Worm (Caenorhabditis elegans) whole organism, L2 larva: ENCODE data around the gene F15D4.6.

Experiments
- C34F6.9 ChIP-seq: fragments of 150-350 bp; optimal IDR thresholded peaks from 2 replicates; lab custom pipeline; 2014; ENCODE audit warnings: missing biosample characterization, missing genetic modification characterization
- F13H6.1 ChIP-seq: sonication (generic microtip); optimal IDR thresholded peaks from 2 replicates; lab custom pipeline; 2016; ENCODE audit warnings: missing genetic modification characterization, missing compliant biosample characterization
- R02D3.7 ChIP-seq: fragments of 150-350 bp; optimal IDR thresholded peaks from 2 replicates; lab custom pipeline; 2014; ENCODE audit warnings: missing biosample characterization, missing genetic modification characterization
- Y55F3AM.14 ChIP-seq: fragments of 200-800 bp; sonication (Bioruptor generic); optimal IDR thresholded peaks from 2 replicates; lab custom pipeline; 2018; ENCODE audit warnings: mild to moderate bottlenecking, missing genetic modification characterization, missing compliant biosample characterization
- ama-1 ChIP-seq: fragments of 150-350 bp; optimal IDR thresholded peaks from 2 replicates; lab custom pipeline; 2018; ENCODE audit warnings: inconsistent platforms
- ceh-16 ChIP-seq: fragments of 150-350 bp; optimal IDR thresholded peaks from 2 replicates; lab custom pipeline; 2014; ENCODE audit warnings: missing biosample characterization, missing genetic modification characterization
- ceh-82 ChIP-seq: fragments of 150-350 bp; optimal IDR thresholded peaks from 2 replicates; lab custom pipeline; 2014; ENCODE audit warnings: missing biosample characterization, missing genetic modification characterization
- crh-2 ChIP-seq: sonication (generic microtip); optimal IDR thresholded peaks from 2 replicates; lab custom pipeline; 2017; ENCODE audit warnings: missing biosample characterization, missing genetic modification characterization
- dmd-4 ChIP-seq: sonication (generic microtip); optimal IDR thresholded peaks from 2 replicates; lab custom pipeline; 2017; ENCODE audit warnings: missing biosample characterization, missing genetic modification characterization
- elt-1 ChIP-seq: fragments of 150-350 bp; optimal IDR thresholded peaks from 2 replicates; lab custom pipeline; 2014; ENCODE audit warnings: missing biosample characterization, missing genetic modification characterization
- fos-1 ChIP-seq: fragments of 150-350 bp; optimal IDR thresholded peaks from 2 replicates; lab custom pipeline; 2014; ENCODE audit warnings: missing biosample characterization, missing genetic modification characterization
- lin-11 ChIP-seq: fragments of 150-350 bp; sonication (generic microtip); optimal IDR thresholded peaks from 2 replicates; lab custom pipeline; 2014; ENCODE audit warnings: missing biosample characterization, missing genetic modification characterization, inconsistent platforms, mixed read lengths
- lin-39 ChIP-seq: fragments of 150-350 bp; optimal IDR thresholded peaks from 2 replicates; lab custom pipeline; 2014; ENCODE audit warnings: missing biosample characterization, missing genetic modification reagents, missing genetic modification characterization
- lsy-2 ChIP-seq, 2 experiments: fragments of 150-350 bp in 1 of 2; sonication (generic microtip) in 1 of 2; optimal IDR thresholded peaks; 2 replicates each; lab custom pipeline; 2014 to 2017; ENCODE audit warnings: missing biosample characterization in 2 of 2, missing genetic modification characterization in 2 of 2
- mab-5 ChIP-seq: fragments of 150-350 bp; optimal IDR thresholded peaks from 2 replicates; lab custom pipeline; 2014; ENCODE audit warnings: missing biosample characterization, missing genetic modification characterization
- mdl-1 ChIP-seq, 2 experiments: fragments of 150-350 bp in 1 of 2; sonication (generic microtip) in 1 of 2; optimal IDR thresholded peaks; 2 replicates each; lab custom pipeline; 2017; ENCODE audit warnings: missing biosample characterization in 2 of 2, missing genetic modification characterization in 2 of 2
- nhr-10 ChIP-seq: sonication (generic microtip); optimal IDR thresholded peaks from 2 replicates; lab custom pipeline; 2017; ENCODE audit warnings: missing biosample characterization, missing genetic modification characterization
- nhr-11 ChIP-seq: fragments of 150-350 bp; optimal IDR thresholded peaks from 2 replicates; lab custom pipeline; 2014; ENCODE audit warnings: missing biosample characterization, missing genetic modification characterization
- nhr-12 ChIP-seq: fragments of 150-350 bp; optimal IDR thresholded peaks from 2 replicates; lab custom pipeline; 2014; ENCODE audit warnings: missing biosample characterization, missing genetic modification characterization
- nhr-129 ChIP-seq: fragments of 150-350 bp; optimal IDR thresholded peaks from 2 replicates; lab custom pipeline; 2014; ENCODE audit warnings: missing biosample characterization, missing genetic modification characterization
- nhr-21 ChIP-seq: fragments of 150-350 bp; optimal IDR thresholded peaks from 2 replicates; lab custom pipeline; 2014; ENCODE audit warnings: missing biosample characterization, missing genetic modification characterization
- nhr-237 ChIP-seq: fragments of 150-350 bp; optimal IDR thresholded peaks from 2 replicates; lab custom pipeline; 2014; ENCODE audit warnings: missing biosample characterization, missing genetic modification characterization
- nhr-25 ChIP-seq: fragments of 150-350 bp; sonication (generic microtip); optimal IDR thresholded peaks from 3 replicates; lab custom pipeline; 2014; ENCODE audit warnings: missing biosample characterization, missing genetic modification characterization
- nhr-6 ChIP-seq: fragments of 150-350 bp; optimal IDR thresholded peaks from 2 replicates; lab custom pipeline; 2014; ENCODE audit warnings: missing biosample characterization, missing genetic modification characterization
- peb-1 ChIP-seq: fragments of 150-350 bp; optimal IDR thresholded peaks from 2 replicates; lab custom pipeline; 2014; ENCODE audit warnings: missing biosample characterization, missing genetic modification characterization
- sma-3 ChIP-seq: sonication (generic microtip); optimal IDR thresholded peaks from 2 replicates; lab custom pipeline; 2016; ENCODE audit warnings: missing genetic modification reagents, missing genetic modification characterization, missing compliant biosample characterization
- sma-9 ChIP-seq, 2 experiments: fragments of 150-350 bp in 1 of 2; sonication (generic microtip) in 1 of 2; optimal IDR thresholded peaks; 2 replicates each; lab custom pipeline; 2014 to 2016; ENCODE audit warnings: missing genetic modification characterization in 2 of 2, mild to moderate bottlenecking in 1 of 2, missing biosample characterization in 1 of 2, missing compliant biosample characterization in 1 of 2, missing genetic modification reagents in 1 of 2, moderate library complexity in 1 of 2
- snpc-4 ChIP-seq: fragments of 150-350 bp; optimal IDR thresholded peaks from 2 replicates; lab custom pipeline; 2014; ENCODE audit warnings: missing biosample characterization, missing genetic modification characterization
- unc-55 ChIP-seq: fragments of 150-350 bp; sonication (generic microtip); optimal IDR thresholded peaks from 3 replicates; lab custom pipeline; 2014; ENCODE audit warnings: missing biosample characterization, missing genetic modification reagents, missing genetic modification characterization
- zag-1 ChIP-seq: fragments of 150-350 bp; optimal IDR thresholded peaks from 2 replicates; lab custom pipeline; 2014; ENCODE audit warnings: missing biosample characterization, missing genetic modification characterization
- ztf-4 ChIP-seq: fragments of 150-350 bp; optimal IDR thresholded peaks from 2 replicates; lab custom pipeline; 2014; ENCODE audit warnings: missing biosample characterization, missing genetic modification characterization

Gene F15D4.6

ce11 chrII:13279216-13280123 lies 30.5 kb downstream of the F15D4.6 start:
- TF ChIP-seq mab-5 (tag; lab: Kevin White, UChicago) = no peak
- TF ChIP-seq ztf-4 (tag; lab: Kevin White, UChicago) = peak; percentile 54
- TF ChIP-seq nhr-25 (tag; lab: Kevin White, UChicago) = no peak
- no peak for TF ChIP-seq ama-1 (lab: Kevin White, UChicago)
- no peak for TF ChIP-seq sma-9 (GFP tag; optimal IDR thresholded peaks at IDR 0.05; lab: Kevin White, UChicago)
- no peak for TF ChIP-seq sma-9 (tag; optimal IDR thresholded peaks at IDR 0.05; lab: Kevin White, UChicago)
- TF ChIP-seq ceh-82 = no peak
- no peak for TF ChIP-seq nhr-11
- peak; percentile 0 for TF ChIP-seq unc-55
- TF ChIP-seq nhr-12 (tag; lab: Kevin White, UChicago) = no peak
- no peak for TF ChIP-seq lsy-2 (tag; optimal IDR thresholded peaks at IDR 0.05; lab: Kevin White, UChicago)
- no peak for TF ChIP-seq zag-1 (tag; lab: Kevin White, UChicago)
- no peak for TF ChIP-seq nhr-129 (tag; lab: Kevin White, UChicago)
- no peak for TF ChIP-seq lin-39 (tag; lab: Kevin White, UChicago)
- TF ChIP-seq Y55F3AM.14 = no peak
- peak; percentile 28 for TF ChIP-seq sma-3 (GFP tag; lab: Kevin White, UChicago)
- no peak for TF ChIP-seq R02D3.7 (tag; lab: Kevin White, UChicago)
- TF ChIP-seq nhr-21 (tag; lab: Kevin White, UChicago) = no peak
- TF ChIP-seq, all 48 proteins: peak for 3

DNA sequence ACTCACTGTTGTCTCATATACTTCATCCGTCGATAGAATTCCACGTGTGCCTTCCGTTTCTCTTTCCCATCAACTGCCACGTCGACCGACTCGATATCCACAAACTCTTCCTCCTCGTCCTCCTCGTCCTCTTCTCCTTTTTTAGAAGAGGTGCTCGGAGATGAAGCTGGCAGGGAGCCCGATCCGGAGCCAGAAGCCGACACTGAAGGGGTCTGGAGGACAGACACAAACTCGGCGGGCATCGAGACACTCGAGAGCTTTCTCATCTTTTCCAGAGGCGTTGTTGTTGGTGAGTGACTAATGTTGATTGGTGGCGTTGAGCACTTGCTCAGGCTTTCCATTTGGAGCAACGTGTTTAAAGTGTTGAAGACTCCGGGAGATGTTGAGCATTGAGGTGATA lies 33.6 kb downstream of the F15D4.6 start:
- TF ChIP-seq lin-11 (no peak), C34F6.9 (tag; lab: Kevin White, UChicago) (no peak), nhr-11 (no peak), nhr-6 (tag; lab: Kevin White, UChicago) (no peak), fos-1 (tag; lab: Kevin White, UChicago) (no peak)

ce11 chrII:13283486-13283885 lies 34.5 kb downstream of the F15D4.6 start:
- no peak for TF ChIP-seq nhr-129 (tag; lab: Kevin White, UChicago)
- no peak for TF ChIP-seq C34F6.9 (tag; lab: Kevin White, UChicago)
- TF ChIP-seq nhr-237 (tag; lab: Kevin White, UChicago) = no peak
- TF ChIP-seq nhr-11 = no peak
- TF ChIP-seq nhr-10 (tag; lab: Kevin White, UChicago) = no peak
- no peak for TF ChIP-seq mdl-1 (tag; optimal IDR thresholded peaks at IDR 0.05; lab: Kevin White, UChicago)
- TF ChIP-seq peb-1 (tag; lab: Kevin White, UChicago) = no peak
- TF ChIP-seq crh-2 (tag; lab: Kevin White, UChicago) = no peak
- no peak for TF ChIP-seq nhr-6 (tag; lab: Kevin White, UChicago)
- TF ChIP-seq, all 48 proteins: peak for 0

ce11 chrII:13284148-13284547 lies 35.2 kb downstream of the F15D4.6 start:
- TF ChIP-seq dmd-4 (tag; lab: Kevin White, UChicago) = no peak

DNA sequence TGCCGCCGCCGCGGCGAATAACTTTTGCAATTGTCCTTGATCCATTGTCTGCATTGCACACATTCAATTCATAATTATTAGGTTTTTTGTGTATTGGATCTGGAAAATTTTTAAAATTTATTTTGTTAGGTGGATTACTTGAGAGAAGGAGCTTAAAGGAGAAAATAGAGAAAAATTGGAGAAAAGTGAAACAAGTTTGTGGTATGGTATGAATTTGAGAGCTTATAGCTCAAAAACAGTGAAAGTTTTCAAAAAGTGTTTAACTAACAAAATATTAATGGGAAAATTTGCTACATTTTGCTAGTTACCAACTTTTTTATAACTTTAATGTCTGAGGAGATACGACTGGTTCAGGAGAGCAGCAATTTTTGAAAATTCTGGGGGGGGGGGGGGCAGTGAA lies 36.7 kb downstream of the F15D4.6 start, which contains the start of gene ztf-22:
Gene ztf-22, minus strand, starts transcription at position 101 of the 400 bp plus-strand sequence.
- TF ChIP-seq ceh-16 (tag; lab: Kevin White, UChicago) (no peak), elt-1 (tag; lab: Kevin White, UChicago) (no peak), unc-55 (no peak), ama-1 (lab: Kevin White, UChicago) (no peak), F13H6.1 (tag; lab: Kevin White, UChicago) (no peak), nhr-237 (tag; lab: Kevin White, UChicago) (no peak)

DNA sequence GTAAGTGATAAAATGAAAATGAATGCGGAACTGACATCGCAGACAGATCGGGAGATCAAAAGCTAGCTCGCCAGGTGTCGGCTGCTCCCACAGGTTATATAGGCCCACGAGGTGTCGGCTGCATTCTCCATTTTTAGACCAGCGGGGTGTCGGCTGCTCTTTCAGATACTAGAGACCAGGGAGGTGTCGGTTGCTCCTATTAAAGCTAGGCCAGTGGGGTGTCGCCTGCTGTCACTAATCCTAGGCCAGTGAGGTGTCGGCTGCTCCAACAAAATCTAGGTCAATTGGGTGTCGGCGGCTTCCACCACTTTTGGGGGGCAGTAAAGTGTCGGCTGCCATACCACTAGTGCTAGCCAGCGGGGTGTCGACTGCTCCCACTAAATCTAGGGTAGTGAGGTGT lies 40.9 kb downstream of the F15D4.6 start:
- TF ChIP-seq ceh-82 (no peak), snpc-4 (tag; lab: Kevin White, UChicago) (peak; percentile 39)
